Worm (Caenorhabditis elegans) whole organism, late embryonic: ENCODE results near the gene pqn-82.

Experiments
- C08G9.2 ChIP-seq: sonication (generic microtip); optimal IDR thresholded peaks from 2 replicates; lab custom pipeline; 2016; ENCODE audit warnings: mild to moderate bottlenecking, missing genetic modification characterization, moderate library complexity, missing compliant biosample characterization
- K02D7.2 ChIP-seq: sonication (generic microtip); optimal IDR thresholded peaks from 2 replicates; lab custom pipeline; 2017; ENCODE audit warnings: mild to moderate bottlenecking, missing genetic modification characterization, missing compliant biosample characterization
- Y22D7AL.16 ChIP-seq: sonication (generic microtip); optimal IDR thresholded peaks from 2 replicates; lab custom pipeline; 2016; ENCODE audit warnings: missing genetic modification characterization, missing compliant biosample characterization
- ahr-1 ChIP-seq: sonication (generic microtip); optimal IDR thresholded peaks from 2 replicates; lab custom pipeline; 2016; ENCODE audit warnings: missing genetic modification characterization, missing compliant biosample characterization
- ceh-14 ChIP-seq: sonication (generic microtip); optimal IDR thresholded peaks from 2 replicates; lab custom pipeline; 2016; ENCODE audit warnings: missing genotype, missing genetic modification characterization, missing compliant biosample characterization
- ceh-19 ChIP-seq: fragments of 200-800 bp; sonication (Bioruptor generic); optimal IDR thresholded peaks from 2 replicates; lab custom pipeline; 2018; ENCODE audit warnings: mild to moderate bottlenecking, missing genetic modification characterization, missing compliant biosample characterization
- ceh-48 ChIP-seq: sonication (generic microtip); optimal IDR thresholded peaks from 2 replicates; lab custom pipeline; 2016; ENCODE audit warnings: missing genetic modification characterization, inconsistent platforms, missing compliant biosample characterization
- dmd-4 ChIP-seq: sonication (generic microtip); optimal IDR thresholded peaks from 2 replicates; lab custom pipeline; 2016; ENCODE audit warnings: borderline replicate concordance, missing genetic modification characterization, missing compliant biosample characterization
- dve-1 ChIP-seq: sonication (generic microtip); optimal IDR thresholded peaks from 2 replicates; lab custom pipeline; 2017; ENCODE audit warnings: antibody characterized with exemption, mild to moderate bottlenecking, missing genetic modification characterization, missing compliant biosample characterization
- elt-2 ChIP-seq: sonication (generic microtip); optimal IDR thresholded peaks from 2 replicates; lab custom pipeline; 2016; ENCODE audit warnings: missing genetic modification reagents, missing genetic modification characterization, missing compliant biosample characterization
- ets-4 ChIP-seq: sonication (generic microtip); optimal IDR thresholded peaks from 2 replicates; lab custom pipeline; 2016; ENCODE audit warnings: missing genetic modification characterization, missing compliant biosample characterization
- fkh-10 ChIP-seq: fragments of 150-350 bp; optimal IDR thresholded peaks from 2 replicates; lab custom pipeline; 2014; ENCODE audit warnings: missing biosample characterization, missing genetic modification reagents, missing genetic modification characterization
- hlh-15 ChIP-seq: sonication (generic microtip); optimal IDR thresholded peaks from 2 replicates; lab custom pipeline; 2016; ENCODE audit warnings: missing genetic modification characterization, missing compliant biosample characterization
- hlh-8 ChIP-seq: sonication (generic microtip); optimal IDR thresholded peaks from 2 replicates; lab custom pipeline; 2016; ENCODE audit warnings: missing genotype, missing genetic modification characterization, missing compliant biosample characterization
- lin-11 ChIP-seq: fragments of 200-800 bp; sonication (Bioruptor generic); optimal IDR thresholded peaks from 2 replicates; lab custom pipeline; 2018; ENCODE audit warnings: mild to moderate bottlenecking, missing genetic modification characterization, missing compliant biosample characterization
- mec-3 ChIP-seq: sonication (generic microtip); optimal IDR thresholded peaks from 2 replicates; lab custom pipeline; 2016; ENCODE audit warnings: borderline replicate concordance, missing genetic modification characterization, missing compliant biosample characterization
- nfya-1 ChIP-seq: sonication (generic microtip); optimal IDR thresholded peaks from 2 replicates; lab custom pipeline; 2017; ENCODE audit warnings: missing genetic modification characterization, mild to moderate bottlenecking, missing compliant biosample characterization, antibody characterized with exemption, moderate library complexity
- odd-2 ChIP-seq: sonication (generic microtip); optimal IDR thresholded peaks from 2 replicates; lab custom pipeline; 2017; ENCODE audit warnings: antibody characterized with exemption, mild to moderate bottlenecking, missing genetic modification characterization, missing compliant biosample characterization
- pha-4 ChIP-seq: fragments of 150-350 bp; optimal IDR thresholded peaks from 2 replicates; lab custom pipeline; 2018; ENCODE audit warnings: missing biosample characterization, missing genetic modification reagents, missing genetic modification characterization
- ref-2 ChIP-seq: sonication (generic microtip); optimal IDR thresholded peaks from 2 replicates; lab custom pipeline; 2016; ENCODE audit warnings: missing genetic modification characterization, missing compliant biosample characterization
- rnt-1 ChIP-seq: sonication (generic microtip); optimal IDR thresholded peaks from 2 replicates; lab custom pipeline; 2016; ENCODE audit warnings: missing genetic modification characterization, missing compliant biosample characterization
- sdc-2 ChIP-seq: sonication (generic microtip); optimal IDR thresholded peaks from 2 replicates; lab custom pipeline; 2016; ENCODE audit warnings: missing genotype, missing genetic modification characterization, missing compliant biosample characterization
- tbx-2 ChIP-seq: sonication (generic microtip); optimal IDR thresholded peaks from 2 replicates; lab custom pipeline; 2016; ENCODE audit warnings: missing genetic modification characterization, missing compliant biosample characterization
- ttx-3 ChIP-seq: sonication (generic microtip); optimal IDR thresholded peaks from 2 replicates; lab custom pipeline; 2016; ENCODE audit warnings: missing genetic modification reagents, missing genetic modification characterization, missing compliant biosample characterization
- unc-86 ChIP-seq: sonication (generic microtip); optimal IDR thresholded peaks from 2 replicates; lab custom pipeline; 2016; ENCODE audit warnings: missing genetic modification characterization, missing compliant biosample characterization

pqn-82 gene

ce11 chrIII:1859532-1859931, 10.7 kb downstream of the pqn-82 start, which contains the start of gene ddp-1 (continued):
- TF ChIP-seq ets-4 (peak; percentile 75), ceh-14 (tag; lab: Kevin White, UChicago) (peak; percentile 94), K02D7.2 (tag; lab: Kevin White, UChicago) (peak; percentile 56), nfya-1 (tag; lab: Kevin White, UChicago) (peak; percentile 85), tbx-2 (tag; lab: Kevin White, UChicago) (peak; percentile 77)

ce11 chrIII:1860129-1860528, 11.3 kb downstream of the pqn-82 start, which contains the start of gene ttc-7:
Gene ttc-7, plus strand, starts transcription at chrIII:1860429.
- TF ChIP-seq fkh-10 (GFP tag; lab: Kevin White, UChicago) = no peak
- no peak for TF ChIP-seq lin-11 (tag; lab: Kevin White, UChicago)
- no peak for TF ChIP-seq rnt-1 (tag; lab: Kevin White, UChicago)

DNA sequence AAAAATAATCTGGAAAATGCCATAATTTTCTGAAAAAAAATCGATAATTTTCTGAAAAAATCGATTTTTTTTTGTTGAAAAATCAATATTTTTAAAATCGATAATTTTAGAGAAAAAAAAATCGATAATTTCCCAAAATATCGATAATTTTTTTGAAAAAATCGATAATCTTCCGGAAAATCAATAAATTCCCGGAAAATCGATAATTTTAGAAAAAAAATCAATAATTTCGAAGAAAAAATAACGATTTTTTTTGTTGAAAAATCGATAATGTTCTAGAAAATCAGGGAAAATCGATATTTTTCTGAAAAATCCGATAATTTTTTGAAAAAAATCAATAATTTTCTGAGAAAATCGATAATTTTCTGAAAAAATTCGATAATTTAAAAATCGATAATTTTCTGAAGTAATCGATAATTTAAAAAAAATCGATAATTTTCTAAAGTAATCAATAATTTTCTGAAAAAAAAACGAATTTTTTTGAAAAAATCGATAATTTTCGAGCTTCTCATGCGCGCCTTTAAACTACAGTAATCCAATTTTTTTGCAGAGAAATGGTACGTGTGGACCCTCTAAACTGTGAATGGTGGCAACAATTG, 27.5 kb downstream of the pqn-82 start:
- TF ChIP-seq ceh-48 = peak; percentile 87
- no peak for TF ChIP-seq odd-2 (tag; lab: Kevin White, UChicago)
- TF ChIP-seq sdc-2 = no peak

- TF ChIP-seq dmd-4 (tag; lab: Kevin White, UChicago) = no peak
- peak; percentile 5 for TF ChIP-seq K02D7.2 (tag; lab: Kevin White, UChicago)
- TF ChIP-seq hlh-15 (tag; lab: Kevin White, UChicago) = no peak
- TF ChIP-seq, all 69 proteins: peak for 1
Measured at ce11 chrIII:1877189-1877588, 28.3 kb downstream of the pqn-82 start.

ce11 chrIII:1878065-1878464, 29.2 kb downstream of the pqn-82 start, which contains the start of gene smi-1:
Gene smi-1, plus strand, starts transcription at chrIII:1878365.
- TF ChIP-seq elt-2 (tag; lab: Kevin White, UChicago) (no peak), pha-4 (tag; lab: Kevin White, UChicago) (no peak), fkh-10 (GFP tag; lab: Kevin White, UChicago) (no peak), rnt-1 (tag; lab: Kevin White, UChicago) (no peak), dve-1 (tag; lab: Kevin White, UChicago) (no peak)
- TF ChIP-seq, all 69 proteins: peak for 0

ce11 chrIII:1878918-1879317, 30.1 kb downstream of the pqn-82 start:
- TF ChIP-seq ceh-48 (peak; percentile 98), Y22D7AL.16 (tag; lab: Kevin White, UChicago) (no peak)

DNA sequence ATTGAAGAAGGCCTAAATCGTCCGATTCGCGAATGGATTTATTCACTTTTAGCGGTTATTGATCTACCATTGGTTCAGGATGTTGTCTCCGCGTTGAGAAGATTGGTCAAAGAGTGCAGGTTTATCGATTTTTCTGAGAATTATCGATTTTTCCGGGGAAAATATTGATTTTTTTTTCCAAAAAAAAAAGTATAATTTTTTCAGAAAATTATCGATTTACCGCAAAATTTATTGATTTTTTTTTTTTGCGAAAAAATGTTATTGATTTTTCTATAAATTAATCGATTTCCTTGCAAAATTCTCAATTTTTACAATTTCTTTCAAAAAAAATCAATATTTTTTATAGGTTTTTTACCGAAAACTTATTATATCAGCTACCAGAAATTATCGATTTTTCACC, 31.4 kb downstream of the pqn-82 start:
- TF ChIP-seq elt-2 (tag; lab: Kevin White, UChicago) (no peak), fkh-10 (GFP tag; lab: Kevin White, UChicago) (no peak), ahr-1 (tag; lab: Kevin White, UChicago) (no peak), ceh-19 (GFP tag; lab: Kevin White, UChicago) (no peak), ceh-48 (peak; percentile 61), unc-86 (no peak), ref-2 (tag; lab: Kevin White, UChicago) (no peak), ttx-3 (tag; lab: Kevin White, UChicago) (no peak), C08G9.2 (tag; lab: Kevin White, UChicago) (no peak)

ce11 chrIII:1882678-1883077, 33.8 kb downstream of the pqn-82 start:
- no peak for TF ChIP-seq mec-3 (tag; lab: Kevin White, UChicago)
- no peak for TF ChIP-seq hlh-8
